Worm (Caenorhabditis elegans) whole organism, L4/young adult: ENCODE results near the gene gtl-2.

ENCODE experiments used
- W03F9.2 ChIP-seq: fragments of 150-350 bp; optimal IDR thresholded peaks from 2 replicates; lab custom pipeline; 2014; ENCODE audit warnings: missing biosample characterization, missing genetic modification characterization
- dao-5 ChIP-seq: sonication (generic microtip); optimal IDR thresholded peaks from 2 replicates; lab custom pipeline; 2016; ENCODE audit warnings: missing genotype, missing genetic modification characterization, moderate library complexity, missing compliant biosample characterization
- him-1 ChIP-seq: sonication (generic microtip); optimal IDR thresholded peaks from 2 replicates; lab custom pipeline; 2016; ENCODE audit warnings: missing genotype, missing genetic modification reagents, missing genetic modification characterization, missing compliant biosample characterization

DNA sequence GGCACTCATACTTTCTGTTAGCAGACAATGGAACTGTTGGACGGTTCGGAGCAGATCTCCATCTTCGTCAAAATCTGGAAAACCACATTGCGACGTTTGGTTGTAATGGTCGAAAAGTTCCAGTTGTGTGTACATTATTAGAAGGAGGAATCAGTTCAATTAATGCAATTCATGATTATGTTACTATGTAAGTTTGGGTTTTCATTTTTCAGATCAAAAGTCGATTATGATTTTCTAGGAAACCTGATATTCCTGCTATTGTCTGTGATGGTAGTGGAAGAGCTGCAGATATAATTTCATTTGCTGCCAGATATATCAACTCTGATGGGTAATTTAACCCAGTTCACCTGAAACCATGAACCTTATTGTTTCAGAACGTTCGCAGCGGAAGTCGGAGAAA lies 2.8 kb downstream of the gtl-2 start:
- no peak for TF ChIP-seq him-1 (tag; lab: Kevin White, UChicago)
- no peak for TF ChIP-seq dao-5 (tag; lab: Kevin White, UChicago)
- TF ChIP-seq W03F9.2 (tag; lab: Kevin White, UChicago) = no peak
